Worm (Caenorhabditis elegans) whole organism, L1 larva: ENCODE measurements around the gene mrps-2.

Source experiments
- C04F5.9 ChIP-seq: sonication (generic microtip); optimal IDR thresholded peaks from 2 replicates; lab custom pipeline; 2016; ENCODE audit warnings: missing genetic modification characterization, missing compliant biosample characterization
- C16A3.4 ChIP-seq: fragments of 150-350 bp; optimal IDR thresholded peaks from 2 replicates; lab custom pipeline; 2014; ENCODE audit warnings: missing biosample characterization, missing genetic modification characterization
- Y116A8C.19 ChIP-seq: sonication (generic microtip); optimal IDR thresholded peaks from 2 replicates; lab custom pipeline; 2016; ENCODE audit warnings: missing compliant biosample characterization, missing genetic modification characterization, borderline replicate concordance
- aha-1 ChIP-seq: fragments of 150-350 bp; optimal IDR thresholded peaks from 2 replicates; lab custom pipeline; 2014; ENCODE audit warnings: missing biosample characterization, missing genetic modification characterization
- aly-2 ChIP-seq: fragments of 150-350 bp; optimal IDR thresholded peaks from 2 replicates; lab custom pipeline; 2014; ENCODE audit warnings: missing biosample characterization, missing genetic modification characterization
- ama-1 ChIP-seq: fragments of 150-350 bp; optimal IDR thresholded peaks from 2 replicates; lab custom pipeline; 2014
- blmp-1 ChIP-seq: fragments of 150-350 bp; optimal IDR thresholded peaks from 2 replicates; lab custom pipeline; 2014; ENCODE audit warnings: missing biosample characterization, missing genetic modification characterization
- ceh-63 ChIP-seq: fragments of 200-800 bp; sonication (Bioruptor generic); optimal IDR thresholded peaks from 2 replicates; lab custom pipeline; 2018; ENCODE audit warnings: mild to moderate bottlenecking, missing genetic modification characterization, missing compliant biosample characterization
- ceh-88 ChIP-seq: fragments of 200-800 bp; sonication (Bioruptor generic); IDR thresholded peaks from 2 replicates; pipeline ENCODE4 v1.3.6; 2022; ENCODE audit warnings: missing genetic modification characterization, missing compliant biosample characterization
- ceh-90 ChIP-seq: sonication (generic microtip); optimal IDR thresholded peaks from 2 replicates; lab custom pipeline; 2016; ENCODE audit warnings: missing genetic modification characterization, missing compliant biosample characterization
- dpl-1 ChIP-seq, 3 experiments: fragments of 150-350 bp in 2 of 3; sonication (generic microtip) in 1 of 3; optimal IDR thresholded peaks; 2 replicates each; lab custom pipeline; 2014 to 2017; ENCODE audit warnings: missing biosample characterization in 3 of 3, missing genetic modification characterization in 3 of 3, missing genetic modification reagents in 3 of 3
- egl-13 ChIP-seq: sonication (generic microtip); optimal IDR thresholded peaks from 2 replicates; lab custom pipeline; 2016; ENCODE audit warnings: missing genotype, missing genetic modification reagents, missing genetic modification characterization, missing compliant biosample characterization
- egl-27 ChIP-seq, 2 experiments: fragments of 150-350 bp in 1 of 2; sonication (generic microtip); optimal IDR thresholded peaks; 3 replicates each; lab custom pipeline; 2017 to 2018; ENCODE audit warnings: missing biosample characterization in 2 of 2, missing genetic modification characterization in 2 of 2, missing genetic modification reagents in 2 of 2
- elt-2 ChIP-seq: sonication (generic microtip); optimal IDR thresholded peaks from 2 replicates; lab custom pipeline; 2016; ENCODE audit warnings: missing genetic modification characterization, mild to moderate bottlenecking, inconsistent platforms, missing compliant biosample characterization, missing genetic modification reagents
- elt-3 ChIP-seq, 6 experiments: fragments of 150-350 bp in 1 of 6; sonication (generic microtip); optimal IDR thresholded peaks; 2 replicates each; lab custom pipeline; 2017 to 2018; ENCODE audit warnings: missing biosample characterization in 6 of 6, missing genetic modification characterization in 6 of 6, inconsistent platforms in 1 of 6
- ets-5 ChIP-seq: fragments of 200-800 bp; sonication (Bioruptor generic); IDR thresholded peaks from 2 replicates; pipeline ENCODE4 v1.3.6; 2022; ENCODE audit warnings: missing genetic modification characterization, missing compliant biosample characterization
- fkh-4 ChIP-seq: sonication (generic microtip); optimal IDR thresholded peaks from 2 replicates; lab custom pipeline; 2016; ENCODE audit warnings: missing compliant biosample characterization, missing genetic modification characterization, borderline replicate concordance
- fos-1 ChIP-seq: fragments of 150-350 bp; optimal IDR thresholded peaks from 2 replicates; lab custom pipeline; 2014; ENCODE audit warnings: missing biosample characterization, missing genetic modification characterization
- hlh-4 ChIP-seq: sonication (generic microtip); optimal IDR thresholded peaks from 2 replicates; lab custom pipeline; 2016; ENCODE audit warnings: mild to moderate bottlenecking, missing genetic modification characterization, missing compliant biosample characterization
- hpl-2 ChIP-seq: fragments of 150-350 bp; optimal IDR thresholded peaks from 2 replicates; lab custom pipeline; 2014; ENCODE audit warnings: missing biosample characterization, missing genetic modification reagents, missing genetic modification characterization
- irx-1 ChIP-seq: sonication (generic microtip); optimal IDR thresholded peaks from 2 replicates; lab custom pipeline; 2016; ENCODE audit warnings: missing genetic modification characterization, missing compliant biosample characterization
- isw-1 ChIP-seq: fragments of 200-800 bp; sonication (Bioruptor generic); IDR thresholded peaks from 2 replicates; pipeline ENCODE4 v1.3.6; 2022; ENCODE audit warnings: missing genetic modification characterization, missing compliant biosample characterization
- jun-1 ChIP-seq: fragments of 150-350 bp; optimal IDR thresholded peaks from 2 replicates; lab custom pipeline; 2014; ENCODE audit warnings: missing biosample characterization, missing genetic modification reagents, missing genetic modification characterization
- lin-13 ChIP-seq: fragments of 150-350 bp; optimal IDR thresholded peaks from 2 replicates; lab custom pipeline; 2014; ENCODE audit warnings: missing biosample characterization, missing genetic modification reagents, missing genetic modification characterization
- lin-14 ChIP-seq: fragments of 200-800 bp; sonication (Bioruptor generic); optimal IDR thresholded peaks from 2 replicates; lab custom pipeline; 2018; ENCODE audit warnings: mild to moderate bottlenecking, missing genetic modification characterization, moderate library complexity, missing compliant biosample characterization
- lin-35 ChIP-seq, 2 experiments: fragments of 150-350 bp; optimal IDR thresholded peaks; 2 replicates each; lab custom pipeline; 2014; ENCODE audit warnings: missing biosample characterization in 2 of 2, missing genetic modification characterization in 2 of 2, missing genetic modification reagents in 2 of 2
- lin-39 ChIP-seq: fragments of 150-350 bp; optimal IDR thresholded peaks from 2 replicates; lab custom pipeline; 2014; ENCODE audit warnings: missing biosample characterization, missing genetic modification reagents, missing genetic modification characterization
- lir-3 ChIP-seq: sonication (generic microtip); optimal IDR thresholded peaks from 2 replicates; lab custom pipeline; 2016; ENCODE audit warnings: mild to moderate bottlenecking, missing genetic modification characterization, moderate library complexity, missing compliant biosample characterization; ENCODE audit not compliant: poor library complexity
- mab-9 ChIP-seq: fragments of 200-800 bp; sonication (Bioruptor generic); IDR thresholded peaks from 2 replicates; pipeline ENCODE4 v1.3.6; 2022; ENCODE audit warnings: missing genetic modification reagents, missing genetic modification characterization, missing compliant biosample characterization
- mdl-1 ChIP-seq, 2 experiments: fragments of 150-350 bp; optimal IDR thresholded peaks; 2 replicates each; lab custom pipeline; 2014 to 2017; ENCODE audit warnings: missing biosample characterization in 2 of 2, missing genetic modification characterization in 2 of 2, inconsistent platforms in 1 of 2
- mef-2 ChIP-seq: fragments of 150-350 bp; optimal IDR thresholded peaks from 2 replicates; lab custom pipeline; 2014; ENCODE audit warnings: missing biosample characterization, missing genetic modification characterization
- mep-1 ChIP-seq: fragments of 150-350 bp; optimal IDR thresholded peaks from 2 replicates; lab custom pipeline; 2014; ENCODE audit warnings: missing biosample characterization, missing genetic modification characterization
- nhr-11 ChIP-seq: fragments of 150-350 bp; optimal IDR thresholded peaks from 2 replicates; lab custom pipeline; 2014; ENCODE audit warnings: missing biosample characterization, missing genetic modification characterization
- nhr-12 ChIP-seq: sonication (generic microtip); optimal IDR thresholded peaks from 2 replicates; lab custom pipeline; 2017; ENCODE audit warnings: missing biosample characterization, missing genetic modification characterization
- nhr-20 ChIP-seq: sonication (generic microtip); optimal IDR thresholded peaks from 2 replicates; lab custom pipeline; 2016; ENCODE audit warnings: mild to moderate bottlenecking, missing genetic modification characterization, missing compliant biosample characterization
- nhr-237 ChIP-seq: fragments of 150-350 bp; optimal IDR thresholded peaks from 2 replicates; lab custom pipeline; 2014; ENCODE audit warnings: missing biosample characterization, missing genetic modification characterization
- nhr-76 ChIP-seq: sonication (generic microtip); optimal IDR thresholded peaks from 2 replicates; lab custom pipeline; 2017; ENCODE audit warnings: missing biosample characterization, missing genetic modification characterization
- nhr-77 ChIP-seq: fragments of 150-350 bp; optimal IDR thresholded peaks from 2 replicates; lab custom pipeline; 2014; ENCODE audit warnings: missing biosample characterization, missing genetic modification characterization
- nhr-84 ChIP-seq: sonication (generic microtip); optimal IDR thresholded peaks from 2 replicates; lab custom pipeline; 2017; ENCODE audit warnings: missing biosample characterization, missing genetic modification characterization
- nhr-85 ChIP-seq: sonication (generic microtip); peaks from one replicate; lab custom pipeline; 2016; ENCODE audit warnings: missing genetic modification characterization, inconsistent platforms, missing compliant biosample characterization
- pag-3 ChIP-seq: sonication (generic microtip); optimal IDR thresholded peaks from 2 replicates; lab custom pipeline; 2017; ENCODE audit warnings: missing genetic modification characterization, mild to moderate bottlenecking, missing compliant biosample characterization, antibody characterized with exemption, borderline replicate concordance; ENCODE audit not compliant: insufficient read depth
- pqm-1 ChIP-seq: sonication (generic microtip); optimal IDR thresholded peaks from 3 replicates; lab custom pipeline; 2017; ENCODE audit warnings: missing biosample characterization, missing genetic modification characterization
- skn-1 ChIP-seq: fragments of 150-350 bp; optimal IDR thresholded peaks from 2 replicates; lab custom pipeline; 2014; ENCODE audit warnings: missing biosample characterization, missing genetic modification characterization
- sptf-1 ChIP-seq: fragments of 150-350 bp; optimal IDR thresholded peaks from 2 replicates; lab custom pipeline; 2014; ENCODE audit warnings: missing biosample characterization, missing genetic modification characterization
- sup-37 ChIP-seq: fragments of 200-800 bp; sonication (Bioruptor generic); optimal IDR thresholded peaks from 2 replicates; lab custom pipeline; 2018; ENCODE audit warnings: mild to moderate bottlenecking, missing genetic modification characterization, missing compliant biosample characterization
- swsn-7 ChIP-seq: sonication (generic microtip); optimal IDR thresholded peaks from 2 replicates; lab custom pipeline; 2016; ENCODE audit warnings: missing genetic modification characterization, missing compliant biosample characterization
- tlp-1 ChIP-seq: fragments of 150-350 bp; optimal IDR thresholded peaks from 2 replicates; lab custom pipeline; 2014; ENCODE audit warnings: missing biosample characterization, missing genetic modification characterization
- unc-62 ChIP-seq: fragments of 150-350 bp; optimal IDR thresholded peaks from 2 replicates; lab custom pipeline; 2014; ENCODE audit warnings: missing biosample characterization, missing genetic modification reagents, missing genetic modification characterization
- vab-15 ChIP-seq: sonication (generic microtip); optimal IDR thresholded peaks from 2 replicates; lab custom pipeline; 2017; ENCODE audit warnings: missing genotype, mild to moderate bottlenecking, missing genetic modification characterization, missing compliant biosample characterization
- xbp-1 ChIP-seq: sonication (generic microtip); optimal IDR thresholded peaks from 2 replicates; lab custom pipeline; 2016; ENCODE audit warnings: missing genetic modification characterization, missing compliant biosample characterization
- zip-4 ChIP-seq: fragments of 200-800 bp; sonication (Bioruptor generic); optimal IDR thresholded peaks from 2 replicates; lab custom pipeline; 2018; ENCODE audit warnings: mild to moderate bottlenecking, missing genetic modification characterization, moderate library complexity, missing compliant biosample characterization
- ztf-4 ChIP-seq: fragments of 150-350 bp; optimal IDR thresholded peaks from 2 replicates; lab custom pipeline; 2014; ENCODE audit warnings: missing biosample characterization, missing genetic modification characterization

mrps-2 gene

ce11 chrV:8462074-8462473, 3.4 kb upstream of the mrps-2 start, which contains the start of the genes dnj-22 and natc-1 (continued):
- TF ChIP-seq ztf-4 (tag; lab: Kevin White, UChicago) (peak; percentile 63), ceh-90 (no peak), ceh-63 (GFP tag; lab: Kevin White, UChicago) (no peak), swsn-7 (tag; lab: Kevin White, UChicago) (peak; percentile 85), egl-13 (tag; lab: Kevin White, UChicago) (peak; percentile 59), zip-4 (GFP tag; lab: Kevin White, UChicago) (peak; percentile 46), tlp-1 (no peak), lin-39 (peak; percentile 74), ets-5 (GFP tag; lab: Robert Waterston, UW) (no peak), sptf-1 (no peak), nhr-85 (tag; lab: Kevin White, UChicago) (peak; percentile 79), lin-35 (GFP tag; optimal IDR thresholded peaks at IDR 0.05; lab: Kevin White, UChicago) (peak; percentile 83 to 89), Y116A8C.19 (tag; lab: Kevin White, UChicago) (no peak), nhr-77 (peak; percentile 72), unc-62 (GFP tag; lab: Kevin White, UChicago) (no peak), isw-1 (GFP tag; lab: Robert Waterston, UW) (peak; percentile 74), skn-1 (tag; lab: Kevin White, UChicago) (peak; percentile 73), lin-13 (peak; percentile 65), pqm-1 (tag; lab: Kevin White, UChicago) (no peak), mab-9 (peak; percentile 36; the same call in 1 of the 2 replicates), elt-3 (tag; optimal IDR thresholded peaks at IDR 0.05; lab: Kevin White, UChicago) (peak in 2 of 6 experiments; percentile 82 to 88), lir-3 (tag; lab: Kevin White, UChicago) (peak; percentile 45), mdl-1 (tag; optimal IDR thresholded peaks at IDR 0.05; lab: Kevin White, UChicago) (peak in 1 of 2 experiments; percentile 50), nhr-20 (tag; lab: Kevin White, UChicago) (peak; percentile 88), mef-2 (tag; lab: Kevin White, UChicago) (no peak), jun-1 (tag; lab: Kevin White, UChicago) (peak; percentile 56), blmp-1 (tag; lab: Kevin White, UChicago) (peak; percentile 81), aly-2 (tag; lab: Kevin White, UChicago) (peak; percentile 84), hpl-2 (GFP tag; lab: Kevin White, UChicago) (peak; percentile 47), nhr-84 (tag; lab: Kevin White, UChicago) (no peak), irx-1 (tag; lab: Kevin White, UChicago) (peak; percentile 66), nhr-12 (tag; lab: Kevin White, UChicago) (no peak), vab-15 (peak; percentile 39), fos-1 (tag; lab: Kevin White, UChicago) (peak; percentile 77), xbp-1 (tag; lab: Kevin White, UChicago) (peak; percentile 81), ama-1 (no peak), pag-3 (tag; lab: Kevin White, UChicago) (no peak), dpl-1 (GFP tag; optimal IDR thresholded peaks at IDR 0.05; lab: Kevin White, UChicago) (peak; percentile 73 to 83 (median 79)), aha-1 (tag; lab: Kevin White, UChicago) (no peak), fkh-4 (tag; lab: Kevin White, UChicago) (no peak), nhr-76 (tag; lab: Kevin White, UChicago) (no peak), egl-27 (tag; optimal IDR thresholded peaks at IDR 0.05; lab: Kevin White, UChicago) (no peak), C16A3.4 (tag; lab: Kevin White, UChicago) (peak; percentile 96), C04F5.9 (tag; lab: Kevin White, UChicago) (peak; percentile 32), elt-2 (tag; lab: Kevin White, UChicago) (peak; percentile 44), ceh-88 (GFP tag; lab: Robert Waterston, UW) (peak; percentile 58; the same call in 1 of the 2 replicates), sup-37 (GFP tag; lab: Kevin White, UChicago) (peak; percentile 11), hlh-4 (no peak), lin-14 (GFP tag; lab: Kevin White, UChicago) (peak; percentile 86), mep-1 (tag; lab: Kevin White, UChicago) (peak; percentile 93), nhr-11 (tag; lab: Kevin White, UChicago) (peak; percentile 46), nhr-237 (no peak)
